Fruit fly (Drosophila melanogaster): ENCODE results near the gene CG9396.

Gene CG9396

DNA sequence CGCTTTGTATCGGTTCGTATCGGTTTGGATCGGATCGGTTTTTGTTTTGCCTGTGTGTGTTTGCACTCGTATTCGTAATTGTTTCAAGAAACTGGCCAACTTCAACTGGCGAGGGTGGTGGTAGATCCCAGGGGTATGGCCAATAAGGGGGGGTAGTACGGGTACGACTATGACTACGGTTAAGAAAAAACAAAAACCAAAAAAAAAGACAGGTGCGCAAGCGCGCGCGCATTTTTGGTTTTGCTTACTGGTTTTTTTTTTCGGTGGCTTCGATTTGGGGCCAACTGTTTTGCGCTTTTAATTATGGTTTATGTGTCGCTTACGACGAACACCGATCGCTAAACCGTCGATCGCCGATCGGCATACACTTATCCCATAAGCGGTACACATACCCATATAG, 23.4 kb upstream of the CG9396 start:
- TF ChIP-seq CG17801 (GFP tag; optimal IDR thresholded peaks at IDR 0.05; ENCODE audit: partially characterized antibody) = no peak

DNA sequence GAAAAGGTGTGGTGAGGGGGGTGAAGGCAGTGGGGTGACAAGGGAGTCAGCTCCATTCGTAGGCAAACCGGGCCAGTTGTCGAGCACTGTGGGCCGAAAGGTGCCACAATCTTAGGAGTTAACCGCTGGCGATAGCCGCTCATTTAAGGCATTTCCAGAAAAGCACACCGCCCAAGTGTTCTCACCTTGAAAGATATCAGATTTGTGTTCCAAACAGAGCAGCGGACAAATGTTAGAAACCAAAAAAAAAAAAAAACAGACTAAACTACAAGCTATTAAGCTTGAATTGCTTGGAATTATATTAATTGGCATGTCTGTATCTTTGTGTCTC, 22.8 kb upstream of the CG9396 start:
- TF ChIP-seq CG17801 (GFP tag; optimal IDR thresholded peaks at IDR 0.05; ENCODE audit: partially characterized antibody) = no peak

- peak; percentile 80 for TF ChIP-seq CG17801 (GFP tag; optimal IDR thresholded peaks at IDR 0.05; ENCODE audit: partially characterized antibody)
These were observed 22.2 kb upstream of the CG9396 start for dm6 chr3R:9593408-9594250.

DNA sequence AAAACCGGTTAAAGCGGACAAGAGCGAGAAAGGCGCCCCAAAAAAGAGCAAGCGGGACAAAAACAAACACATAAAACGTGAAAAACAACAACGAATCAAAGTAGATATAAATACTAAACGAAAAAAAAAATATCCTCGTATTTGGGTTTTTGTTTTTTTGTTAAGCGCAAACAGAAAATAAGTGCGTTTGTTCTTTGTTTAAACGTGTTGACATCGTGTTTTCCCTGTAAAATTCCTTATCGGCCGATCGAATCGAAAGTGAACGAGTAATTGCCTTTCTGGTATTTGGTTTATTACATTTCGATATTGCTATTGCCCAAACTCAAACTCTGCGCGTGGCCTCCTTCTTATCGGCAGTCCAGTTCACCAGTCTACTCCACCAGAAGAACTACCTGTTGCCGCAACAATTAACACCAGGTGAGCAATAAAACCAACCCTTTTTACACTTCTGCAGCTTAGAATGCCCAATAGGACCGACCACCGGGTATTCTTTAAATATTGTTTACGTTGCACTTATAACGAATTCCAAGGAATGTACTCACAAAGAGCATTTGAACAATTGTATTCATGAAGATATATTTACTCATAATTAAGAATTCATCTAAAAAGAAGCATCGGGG, 20.5 kb upstream of the CG9396 start:
- no peak for TF ChIP-seq CG17801 (GFP tag; optimal IDR thresholded peaks at IDR 0.05; ENCODE audit: partially characterized antibody)

dm6 chr3R:9590952-9591532, 19.6 kb upstream of the CG9396 start, which contains the start of the genes bocks and CG8312:
TSS of gene bocks (minus strand) at chr3R:9591002.
TSS of gene CG8312 (plus strand) at chr3R:9591309.
- peak; percentile 40 for TF ChIP-seq CG17801 (GFP tag; optimal IDR thresholded peaks at IDR 0.05; ENCODE audit: partially characterized antibody)

DNA sequence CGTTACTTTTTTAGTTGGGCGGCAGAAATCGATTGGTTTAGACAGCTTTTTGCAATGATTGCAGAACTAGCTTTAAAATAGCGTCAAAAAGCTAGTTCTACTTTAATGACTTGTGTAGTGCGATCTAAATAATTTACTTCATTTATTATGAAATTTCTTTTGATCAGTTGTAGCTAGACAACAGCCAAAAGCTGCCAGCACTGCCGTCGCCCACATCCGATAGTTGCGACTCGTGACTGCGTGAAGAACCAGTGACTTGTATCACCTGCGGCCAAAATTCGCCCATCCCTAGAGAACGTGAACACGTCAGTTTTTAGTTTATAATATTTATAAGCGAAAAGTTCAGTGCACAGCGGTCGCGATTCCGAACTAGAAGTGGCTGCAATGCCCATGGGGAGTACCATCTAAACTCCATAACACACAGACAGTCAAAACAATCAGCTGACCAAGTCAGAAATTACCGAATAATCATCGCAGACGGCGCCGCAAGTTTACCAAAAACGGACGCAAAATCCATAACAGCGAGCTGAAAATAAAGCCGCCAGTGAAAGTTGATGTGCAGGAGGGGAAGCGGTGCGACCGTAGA, 15.3 kb upstream of the CG9396 start, which contains the start of gene P58IPK:
Gene P58IPK (plus strand): TSS at position 280 of the 586 bp plus-strand sequence.
- peak; percentile 36 for TF ChIP-seq CG17801 (GFP tag; optimal IDR thresholded peaks at IDR 0.05; ENCODE audit: partially characterized antibody)

DNA sequence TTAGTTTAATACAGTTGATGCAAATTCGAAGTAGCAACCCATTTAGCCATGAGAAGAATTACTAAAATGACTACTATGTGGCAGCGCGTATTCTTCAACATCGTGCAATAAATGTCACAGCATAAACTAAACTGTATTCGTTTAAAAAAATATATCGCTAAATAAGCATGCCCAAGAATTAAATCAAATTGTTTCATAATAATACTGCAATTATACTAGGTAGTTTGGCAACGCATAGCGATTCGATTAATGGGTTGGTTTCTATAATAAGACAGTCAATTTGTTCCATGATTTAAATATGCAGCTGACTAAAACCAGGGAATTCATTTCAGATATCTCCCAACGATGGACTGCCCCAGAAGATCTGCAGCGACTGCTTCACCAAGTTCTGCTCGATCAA, 11.7 kb upstream of the CG9396 start, which contains the start of gene CG33654:
Gene CG33654 (minus strand): TSS at position 101 of the 400 bp plus-strand sequence.
- no peak for TF ChIP-seq CG17801 (GFP tag; optimal IDR thresholded peaks at IDR 0.05; ENCODE audit: partially characterized antibody)

DNA sequence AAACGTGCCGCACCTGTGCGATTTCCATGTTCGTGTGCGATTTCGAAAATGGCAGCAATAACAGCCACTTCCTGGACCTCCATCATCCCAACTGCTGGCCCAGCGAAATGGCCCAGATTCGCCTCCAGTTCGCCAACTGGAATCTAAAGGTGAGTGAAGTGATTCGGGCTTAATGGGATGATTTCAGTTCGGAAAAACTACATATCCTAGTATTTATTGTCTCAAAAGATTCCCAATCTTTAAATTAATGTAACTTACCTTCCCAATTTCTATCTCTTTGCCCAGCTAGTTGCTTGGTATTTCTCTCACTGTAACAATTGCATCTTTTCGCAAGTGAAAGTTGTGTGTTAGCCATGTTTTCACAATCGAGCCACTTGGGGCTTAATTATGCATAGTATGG, 10.6 kb upstream of the CG9396 start:
- no peak for TF ChIP-seq CG17801 (GFP tag; optimal IDR thresholded peaks at IDR 0.05; ENCODE audit: partially characterized antibody)

dm6 chr3R:9581089-9581520, 9.7 kb upstream of the CG9396 start, which contains the start of gene CG8301:
TSS of gene CG8301 (plus strand) at chr3R:9581306.
- peak; percentile 57 for TF ChIP-seq CG17801 (GFP tag; optimal IDR thresholded peaks at IDR 0.05; ENCODE audit: partially characterized antibody)

DNA sequence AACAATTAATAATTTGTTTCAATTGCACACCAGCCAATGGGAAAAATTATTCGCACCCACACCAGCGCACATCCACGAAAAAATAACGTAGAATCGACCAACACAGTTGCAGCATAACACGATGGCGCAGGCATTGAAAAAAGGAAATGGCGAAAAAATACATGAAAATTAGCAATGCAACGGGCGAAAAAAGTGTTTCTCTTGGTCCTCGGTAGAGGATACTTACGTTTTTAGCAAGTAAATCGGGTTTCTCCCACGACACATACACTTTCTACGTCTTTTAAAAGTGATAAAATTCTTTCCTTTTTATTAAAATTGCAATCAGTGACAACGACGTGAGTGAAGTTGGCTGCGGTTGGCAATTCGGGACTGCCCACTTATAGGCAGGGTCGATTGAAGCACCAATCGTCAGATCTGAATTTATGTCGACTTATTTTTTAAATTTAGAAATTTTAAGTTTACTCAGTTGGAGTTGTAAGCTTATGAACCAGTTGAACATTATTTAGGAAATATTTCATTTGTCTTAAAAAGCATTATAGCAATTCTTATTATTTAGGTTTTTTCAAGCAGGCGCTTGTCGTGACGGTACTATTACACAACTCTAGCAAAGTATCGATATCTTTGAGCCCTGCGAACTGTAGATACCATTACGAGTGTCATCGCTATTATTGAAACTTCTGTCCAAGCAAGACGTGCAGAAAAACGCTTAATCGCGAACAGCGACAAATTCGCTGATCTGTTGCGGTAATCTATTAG, 6.1 kb upstream of the CG9396 start, which contains the start of the genes Kap-alpha3 and Son:
Gene Kap-alpha3 (minus strand): TSS at position 352 of the 756 bp plus-strand sequence.
Gene Son (plus strand): TSS at position 661 of the 756 bp plus-strand sequence.
- peak; percentile 90 for TF ChIP-seq CG17801 (GFP tag; optimal IDR thresholded peaks at IDR 0.05; ENCODE audit: partially characterized antibody)

DNA sequence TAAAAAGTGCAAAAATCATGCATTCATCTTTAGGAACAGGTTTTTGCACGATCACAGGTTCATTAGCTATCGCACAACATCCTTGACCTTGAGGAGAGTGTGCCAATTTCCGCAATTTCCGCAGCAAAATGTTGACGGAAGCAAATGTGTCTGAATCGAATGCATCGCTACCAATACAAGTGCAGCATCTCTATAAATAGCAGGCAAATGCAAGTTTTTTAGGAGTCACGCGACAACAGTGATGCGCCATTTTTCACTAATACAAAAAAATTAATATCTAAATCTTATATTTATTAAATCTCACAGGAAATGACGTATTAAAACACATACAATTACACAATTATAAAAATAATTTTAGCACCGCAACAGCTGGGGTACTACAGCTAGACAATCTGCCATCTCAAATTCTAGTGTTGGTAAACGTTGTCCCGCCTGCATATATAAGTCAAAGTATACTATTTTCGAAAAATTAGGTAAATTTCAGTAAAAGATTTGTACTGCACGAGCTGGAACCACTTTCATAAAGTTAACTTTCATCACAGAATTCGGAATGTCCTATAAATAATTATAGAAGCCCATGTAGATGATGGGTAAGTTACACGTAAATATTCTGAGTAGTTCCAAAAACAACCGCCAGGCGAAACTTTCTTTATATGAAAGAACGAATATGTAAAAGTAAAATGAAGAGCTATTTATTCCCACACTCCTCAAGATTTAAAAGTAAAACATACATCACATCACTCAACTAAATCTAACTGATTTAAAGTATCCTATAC, 2.6 kb upstream of the CG9396 start, which contains the start of gene CG9399:
Gene CG9399 (minus strand): TSS at position 400 of the 776 bp plus-strand sequence.
- peak; percentile 96 for TF ChIP-seq CG17801 (GFP tag; optimal IDR thresholded peaks at IDR 0.05; ENCODE audit: partially characterized antibody)

dm6 chr3R:9572929-9573811, 1.7 kb upstream of the CG9396 start:
- TF ChIP-seq CG17801 (GFP tag; optimal IDR thresholded peaks at IDR 0.05; ENCODE audit: partially characterized antibody) = no peak

- TF ChIP-seq CG17801 (GFP tag; optimal IDR thresholded peaks at IDR 0.05; ENCODE audit: partially characterized antibody) = no peak
These were observed 766 bp downstream of the CG9396 start for dm6 chr3R:9570657-9571056.
